Fruit fly (Drosophila melanogaster) whole organism, embryonic: ENCODE measurements around the gene FipoQ.

Experiments used
- Atf3 ChIP-seq: fragments of 200-800 bp; sonication (Bioruptor generic); optimal IDR thresholded peaks from 3 replicates; lab custom pipeline; 2016; ENCODE audit warnings: missing biosample characterization, missing genetic modification characterization
- C15 ChIP-seq: fragments of 200-800 bp; sonication (Bioruptor generic); IDR thresholded peaks from 3 replicates; pipeline ENCODE4 v1.3.6; 2022; ENCODE audit warnings: missing biosample characterization, missing genetic modification characterization
- CG10462 ChIP-seq: fragments of 200-800 bp; sonication (Bioruptor generic); optimal IDR thresholded peaks from 2 replicates; lab custom pipeline; 2016; ENCODE audit warnings: missing biosample characterization, missing genetic modification characterization
- CG10959 ChIP-seq: fragments of 200-800 bp; sonication (Bioruptor generic); IDR thresholded peaks from 2 replicates; pipeline ENCODE4 v1.3.6; 2022; ENCODE audit warnings: missing biosample characterization, missing genetic modification characterization
- CG11093 ChIP-seq: fragments of 200-800 bp; sonication (Bioruptor generic); IDR thresholded peaks from 3 replicates; pipeline ENCODE4 v1.3.6; 2022; ENCODE audit warnings: missing biosample characterization, missing genetic modification characterization
- CG12104 ChIP-seq: fragments of 200-800 bp; sonication (Bioruptor generic); optimal IDR thresholded peaks from 3 replicates; lab custom pipeline; 2016; ENCODE audit warnings: missing biosample characterization, missing genetic modification characterization
- CG1233 ChIP-seq: fragments of 200-800 bp; sonication (Bioruptor generic); optimal IDR thresholded peaks from 4 replicates; lab custom pipeline; 2018; ENCODE audit warnings: missing biosample characterization, mild to moderate bottlenecking, missing genetic modification characterization
- CG13123 ChIP-seq: fragments of 200-800 bp; sonication (Bioruptor generic); optimal IDR thresholded peaks from 2 replicates; lab custom pipeline; 2016; ENCODE audit warnings: missing biosample characterization, missing genetic modification characterization
- CG13424 ChIP-seq: fragments of 200-800 bp; sonication (Bioruptor generic); optimal IDR thresholded peaks from 2 replicates; lab custom pipeline; 2019; ENCODE audit warnings: missing biosample characterization, mild to moderate bottlenecking, missing genetic modification characterization, moderate library complexity
- CG14710 ChIP-seq: fragments of 200-800 bp; sonication (Bioruptor generic); optimal IDR thresholded peaks from 3 replicates; lab custom pipeline; 2019; ENCODE audit warnings: missing biosample characterization, mild to moderate bottlenecking, missing genetic modification characterization, moderate library complexity
- CG14965 ChIP-seq: fragments of 200-800 bp; sonication (Bioruptor generic); optimal IDR thresholded peaks from 2 replicates; lab custom pipeline; 2016; ENCODE audit warnings: missing biosample characterization, missing genetic modification characterization, borderline replicate concordance
- CG15269 ChIP-seq: fragments of 200-800 bp; sonication (Bioruptor generic); optimal IDR thresholded peaks from 2 replicates; lab custom pipeline; 2018; ENCODE audit warnings: missing biosample characterization, mild to moderate bottlenecking, missing genetic modification characterization, moderate library complexity
- CG18262 ChIP-seq: fragments of 200-800 bp; optimal IDR thresholded peaks from 3 replicates; lab custom pipeline; 2019; ENCODE audit warnings: missing biosample characterization, mild to moderate bottlenecking, missing genetic modification characterization, moderate library complexity
- CG31365 ChIP-seq: fragments of 200-800 bp; sonication (Bioruptor generic); optimal IDR thresholded peaks from 2 replicates; lab custom pipeline; 2018; ENCODE audit warnings: missing biosample characterization, mild to moderate bottlenecking, missing genetic modification characterization
- CG32767 ChIP-seq: fragments of 200-800 bp; sonication (Bioruptor generic); IDR thresholded peaks from 2 replicates; pipeline ENCODE4 v1.3.6; 2022; ENCODE audit warnings: missing biosample characterization, missing genetic modification characterization
- CG3726 ChIP-seq: fragments of 200-800 bp; sonication (Bioruptor generic); IDR thresholded peaks from 3 replicates; pipeline ENCODE4, ENCODE4 v1.3.6; 2022; ENCODE audit warnings: missing biosample characterization, missing genetic modification characterization
- CG3847 ChIP-seq: fragments of 200-800 bp; sonication (Bioruptor generic); IDR thresholded peaks from 2 replicates; pipeline ENCODE4 v1.3.6; 2022; ENCODE audit warnings: missing biosample characterization, missing genetic modification characterization
- CG4328 ChIP-seq: fragments of 200-800 bp; sonication (Bioruptor generic); optimal IDR thresholded peaks from 3 replicates; lab custom pipeline; 2017; ENCODE audit warnings: missing biosample characterization, missing genetic modification reagents, missing genetic modification characterization
- CG5180 ChIP-seq: fragments of 200-800 bp; sonication (Bioruptor generic); optimal IDR thresholded peaks from 3 replicates; lab custom pipeline; 2017; ENCODE audit warnings: missing biosample characterization, missing genetic modification characterization, mild to moderate bottlenecking, moderate library complexity, missing genetic modification reagents
- CG6175 ChIP-seq: fragments of 200-800 bp; sonication (Bioruptor generic); IDR thresholded peaks from 3 replicates; pipeline ENCODE4 v1.3.6; 2022; ENCODE audit warnings: missing biosample characterization, missing genetic modification characterization
- CG6254 ChIP-seq: fragments of 200-800 bp; sonication (Bioruptor generic); optimal IDR thresholded peaks from 3 replicates; lab custom pipeline; 2017; ENCODE audit warnings: mild to moderate bottlenecking, missing biosample characterization, missing genetic modification reagents, missing genetic modification characterization
- CG6689 ChIP-seq: fragments of 200-800 bp; sonication (Bioruptor generic); IDR thresholded peaks from 2 replicates; pipeline ENCODE4 v1.3.6; 2022; ENCODE audit warnings: missing biosample characterization, missing genetic modification characterization
- CG7987 ChIP-seq: fragments of 200-800 bp; sonication (Bioruptor generic); optimal IDR thresholded peaks from 2 replicates; lab custom pipeline; 2018; ENCODE audit warnings: missing biosample characterization, mild to moderate bottlenecking, missing genetic modification characterization, moderate library complexity
- Doc3 ChIP-seq: fragments of 200-800 bp; sonication (Bioruptor generic); IDR thresholded peaks from 3 replicates; pipeline ENCODE4 v1.3.6; 2022; ENCODE audit warnings: missing biosample characterization, missing genetic modification characterization; ENCODE audit not compliant: partially characterized antibody
- NC2α ChIP-seq: fragments of 200-800 bp; sonication (Bioruptor generic); optimal IDR thresholded peaks from 2 replicates; lab custom pipeline; 2016; ENCODE audit warnings: missing biosample characterization, missing genetic modification characterization
- TFAM ChIP-seq: fragments of 200-800 bp; sonication (Bioruptor generic); optimal IDR thresholded peaks from 2 replicates; lab custom pipeline; 2017; ENCODE audit warnings: missing biosample characterization, missing genetic modification characterization, inconsistent platforms
- Usf ChIP-seq: fragments of 200-800 bp; sonication (Bioruptor generic); optimal IDR thresholded peaks from 2 replicates; lab custom pipeline; 2017; ENCODE audit warnings: missing genotype, missing biosample characterization, missing genetic modification characterization
- al ChIP-seq: fragments of 200-800 bp; sonication (Bioruptor generic); IDR thresholded peaks from 2 replicates; pipeline ENCODE4 v1.3.6; 2022; ENCODE audit warnings: missing biosample characterization, missing genetic modification characterization
- aop ChIP-seq: fragments of 200-800 bp; sonication (Bioruptor generic); IDR thresholded peaks from 2 replicates; pipeline ENCODE4 v1.3.6; 2022; ENCODE audit warnings: missing biosample characterization, missing genetic modification characterization
- az2 ChIP-seq: fragments of 200-800 bp; sonication (Bioruptor generic); optimal IDR thresholded peaks from 3 replicates; lab custom pipeline; 2016; ENCODE audit warnings: missing biosample characterization, missing genetic modification characterization
- ci ChIP-seq: fragments of 200-800 bp; sonication (Bioruptor generic); IDR thresholded peaks from 3 replicates; pipeline ENCODE4 v1.3.6; 2022; ENCODE audit warnings: missing biosample characterization, missing genetic modification characterization
- dimm ChIP-seq: fragments of 200-800 bp; sonication (Bioruptor generic); IDR thresholded peaks from 2 replicates; pipeline ENCODE4 v1.3.6; 2022; ENCODE audit warnings: missing biosample characterization, missing genetic modification characterization
- fd102C ChIP-seq: fragments of 200-800 bp; sonication (Bioruptor generic); optimal IDR thresholded peaks from 2 replicates; lab custom pipeline; 2018; ENCODE audit warnings: missing biosample characterization, mild to moderate bottlenecking, missing genetic modification characterization, moderate library complexity
- gfzf ChIP-seq: fragments of 200-800 bp; sonication (Bioruptor generic); optimal IDR thresholded peaks from 2 replicates; lab custom pipeline; 2016; ENCODE audit warnings: missing biosample characterization, mild to moderate bottlenecking, missing genetic modification characterization, moderate library complexity
- klu ChIP-seq: fragments of 200-800 bp; sonication (Bioruptor generic); IDR thresholded peaks from 2 replicates; pipeline ENCODE4 v1.3.6; 2022; ENCODE audit warnings: missing biosample characterization, missing genetic modification characterization
- lab ChIP-seq: fragments of 200-800 bp; sonication (Bioruptor generic); optimal IDR thresholded peaks from 3 replicates; lab custom pipeline; 2017; ENCODE audit warnings: missing biosample characterization, missing genetic modification characterization, mild to moderate bottlenecking, moderate library complexity, missing genetic modification reagents
- lilli ChIP-seq: fragments of 200-800 bp; sonication (Bioruptor generic); optimal IDR thresholded peaks from 3 replicates; lab custom pipeline; 2016; ENCODE audit warnings: missing biosample characterization, missing genetic modification characterization
- maf-S ChIP-seq: fragments of 200-800 bp; sonication (Bioruptor generic); optimal IDR thresholded peaks from 2 replicates; lab custom pipeline; 2016; ENCODE audit warnings: missing biosample characterization, missing genetic modification characterization
- onecut ChIP-seq: fragments of 200-800 bp; sonication (Bioruptor generic); IDR thresholded peaks from 2 replicates; pipeline ENCODE4 v1.3.6; 2022; ENCODE audit warnings: missing biosample characterization, missing genetic modification characterization
- pan ChIP-seq, 4 experiments: fragments of >200 bp in 3 of 4; fragments of 200-800 bp in 1 of 4; sonication (Bioruptor generic) in 1 of 4; optimal IDR thresholded peaks in 3 of 4; IDR thresholded peaks in 1 of 4; 2 replicates each; pipeline versions ENCODE4 v1.3.6 to Lab custom; 2017 to 2022; ENCODE audit warnings: missing biosample characterization in 2 of 4, missing genetic modification characterization in 2 of 4, mixed read lengths in 1 of 4
- pho ChIP-seq: fragments of 200-800 bp; sonication (Bioruptor generic); optimal IDR thresholded peaks from 2 replicates; lab custom pipeline; 2016; ENCODE audit warnings: missing biosample characterization, missing genetic modification characterization
- pnt ChIP-seq: fragments of 200-800 bp; sonication (Bioruptor generic); optimal IDR thresholded peaks from 3 replicates; lab custom pipeline; 2016; ENCODE audit warnings: missing biosample characterization, missing genetic modification characterization
- slou ChIP-seq: fragments of 200-800 bp; sonication (Bioruptor generic); optimal IDR thresholded peaks from 3 replicates; lab custom pipeline; 2016; ENCODE audit warnings: missing biosample characterization, missing genetic modification characterization
- stwl ChIP-seq: fragments of 200-800 bp; sonication (Bioruptor generic); optimal IDR thresholded peaks from 3 replicates; lab custom pipeline; 2018; ENCODE audit warnings: missing biosample characterization, mild to moderate bottlenecking, missing genetic modification characterization, moderate library complexity
- tna ChIP-seq: fragments of 200-800 bp; sonication (Bioruptor generic); IDR thresholded peaks from 2 replicates; pipeline ENCODE4 v1.3.6; 2022; ENCODE audit warnings: missing biosample characterization, missing genetic modification characterization; ENCODE audit not compliant: partially characterized antibody
- vfl ChIP-seq: fragments of 200-800 bp; sonication (Bioruptor generic); optimal IDR thresholded peaks from 2 replicates; lab custom pipeline; 2016; ENCODE audit warnings: missing biosample characterization, missing genetic modification characterization
- vnd ChIP-seq: fragments of 200-800 bp; sonication (Bioruptor generic); IDR thresholded peaks from 3 replicates; pipeline ENCODE4 v1.3.6; 2022; ENCODE audit warnings: missing biosample characterization, missing genetic modification characterization; ENCODE audit not compliant: partially characterized antibody
- yki ChIP-seq: fragments of >200 bp; optimal IDR thresholded peaks from 3 replicates; lab custom pipeline; 2018
- zfh1 ChIP-seq: fragments of 200-800 bp; sonication (Bioruptor generic); IDR thresholded peaks from 3 replicates; pipeline ENCODE4 v1.3.6; 2022; ENCODE audit warnings: missing biosample characterization, missing genetic modification characterization
- zfh2 ChIP-seq: fragments of 200-800 bp; sonication (Bioruptor generic); optimal IDR thresholded peaks from 2 replicates; lab custom pipeline; 2016; ENCODE audit warnings: missing biosample characterization, missing genetic modification characterization

The FipoQ gene

dm6 chr3R:29478952-29479538 is 15.5 kb upstream of the FipoQ start (continued):
- peak; percentile 42 for TF ChIP-seq zfh2 (GFP tag; lab: Kevin White, UChicago)
- TF ChIP-seq CG32767 (GFP tag; lab: Robert Waterston, UW) = 0 out of 2 replicates have a peak, but pooled peaks have one; percentile 15
- no peak for TF ChIP-seq CG13123 (GFP tag; lab: Kevin White, UChicago)
- TF ChIP-seq CG6689 (GFP tag; lab: Robert Waterston, UW) = peak; percentile 51
- TF ChIP-seq pho (GFP tag; lab: Kevin White, UChicago) = peak; percentile 10
- no peak for TF ChIP-seq aop (GFP tag; lab: Robert Waterston, UW)
- TF ChIP-seq pnt (GFP tag; lab: Kevin White, UChicago) = peak; percentile 7
- TF ChIP-seq Usf (GFP tag; lab: Kevin White, UChicago) = no peak
- no peak for TF ChIP-seq CG6175 (GFP tag; lab: Robert Waterston, UW)
- TF ChIP-seq CG3726 (GFP tag; lab: Robert Waterston, UW) = no peak
- TF ChIP-seq CG12104 = no peak
- peak; percentile 88 for TF ChIP-seq ci (GFP tag; lab: Robert Waterston, UW)
- no peak for TF ChIP-seq slou (GFP tag; lab: Kevin White, UChicago)
- no peak for TF ChIP-seq Atf3
- no peak for TF ChIP-seq fd102C (GFP tag; lab: Kevin White, UChicago)
- TF ChIP-seq CG11093 = 0 out of 3 replicates have a peak, but pooled peaks have one; percentile 26
- peak; percentile 22 for TF ChIP-seq lilli
- TF ChIP-seq gfzf (GFP tag; lab: Kevin White, UChicago) = no peak
- TF ChIP-seq zfh1 (GFP tag; lab: Robert Waterston, UW) = peak; percentile 61; the same call in 2 of the 3 replicates
- peak; percentile 66 for TF ChIP-seq CG18262 (tag; lab: Kevin White, UChicago)
- TF ChIP-seq CG15269 = peak; percentile 79
- peak; percentile 37 for TF ChIP-seq CG31365
- no peak for TF ChIP-seq vnd (GFP tag; lab: Robert Waterston, UW)
- TF ChIP-seq maf-S (GFP tag; lab: Kevin White, UChicago) = no peak
- TF ChIP-seq CG5180 (GFP tag; lab: Kevin White, UChicago) = peak; percentile 53
- no peak for TF ChIP-seq vfl (GFP tag; lab: Kevin White, UChicago)
- peak; percentile 51 for TF ChIP-seq CG1233 (GFP tag; lab: Kevin White, UChicago)
- peak; percentile 46; the same call in 1 of the 2 replicates for TF ChIP-seq al
- peak; percentile 39; the same call in 1 of the 2 replicates for TF ChIP-seq CG3847 (GFP tag; lab: Robert Waterston, UW)
- TF ChIP-seq Doc3 (GFP tag; lab: Robert Waterston, UW) = no peak
- no peak for TF ChIP-seq TFAM (GFP tag; lab: Kevin White, UChicago)
- peak; percentile 45 for TF ChIP-seq klu (GFP tag; lab: Robert Waterston, UW)
- no peak for TF ChIP-seq NC2α (GFP tag; lab: Kevin White, UChicago)
- TF ChIP-seq CG14710 (tag; lab: Kevin White, UChicago) = no peak
- peak; percentile 24; the same call in 1 of the 2 replicates for TF ChIP-seq tna (GFP tag; lab: Robert Waterston, UW)
- no peak for TF ChIP-seq CG7987
- no peak for TF ChIP-seq dimm
- TF ChIP-seq CG13424 (tag; lab: Kevin White, UChicago) = peak; percentile 74
- TF ChIP-seq pan (optimal IDR thresholded peaks at IDR 0.05; lab: Kevin White, UChicago) = no peak
- TF ChIP-seq pan (GFP tag; optimal IDR thresholded peaks at IDR 0.05 in 1 of 2, IDR thresholded peaks at IDR 0.05 in 1 of 2) = peak in 1 of 2 experiments; percentile 78
- peak; percentile 77 for TF ChIP-seq lab
- no peak for TF ChIP-seq yki (lab: Kevin White, UChicago)
- TF ChIP-seq CG10462 (GFP tag; lab: Kevin White, UChicago) = no peak
- TF ChIP-seq CG10959 (GFP tag; lab: Robert Waterston, UW) = no peak
- TF ChIP-seq az2 (GFP tag; lab: Kevin White, UChicago) = peak; percentile 16
- TF ChIP-seq onecut (GFP tag; lab: Robert Waterston, UW) = 0 out of 2 replicates have a peak, but pooled peaks have one; percentile 46
- TF ChIP-seq CG4328 (GFP tag; lab: Kevin White, UChicago) = peak; percentile 39
- TF ChIP-seq C15 = 0 out of 3 replicates have a peak, but pooled peaks have one; percentile 44
- peak; percentile 23 for TF ChIP-seq CG6254 (GFP tag; lab: Kevin White, UChicago)
- no peak for TF ChIP-seq stwl (tag; lab: Kevin White, UChicago)
- TF ChIP-seq CG14965 = no peak
